Worm (Caenorhabditis elegans) whole organism, L2 larva: ENCODE results near the gene gon-1.

Source experiments
- C34F6.9 ChIP-seq: fragments of 150-350 bp; optimal IDR thresholded peaks from 2 replicates; lab custom pipeline; 2014; ENCODE audit warnings: missing biosample characterization, missing genetic modification characterization
- F13H6.1 ChIP-seq: sonication (generic microtip); optimal IDR thresholded peaks from 2 replicates; lab custom pipeline; 2016; ENCODE audit warnings: missing genetic modification characterization, missing compliant biosample characterization
- R02D3.7 ChIP-seq: fragments of 150-350 bp; optimal IDR thresholded peaks from 2 replicates; lab custom pipeline; 2014; ENCODE audit warnings: missing biosample characterization, missing genetic modification characterization
- alr-1 ChIP-seq: fragments of 150-350 bp; optimal IDR thresholded peaks from 2 replicates; lab custom pipeline; 2014; ENCODE audit warnings: missing biosample characterization, missing genetic modification characterization
- blmp-1 ChIP-seq: sonication (generic microtip); optimal IDR thresholded peaks from 2 replicates; lab custom pipeline; 2017; ENCODE audit warnings: missing genetic modification characterization, mild to moderate bottlenecking, missing compliant biosample characterization, antibody characterized with exemption, moderate library complexity; ENCODE audit not compliant: insufficient read depth
- ceh-16 ChIP-seq: fragments of 150-350 bp; optimal IDR thresholded peaks from 2 replicates; lab custom pipeline; 2014; ENCODE audit warnings: missing biosample characterization, missing genetic modification characterization
- ceh-82 ChIP-seq: fragments of 150-350 bp; optimal IDR thresholded peaks from 2 replicates; lab custom pipeline; 2014; ENCODE audit warnings: missing biosample characterization, missing genetic modification characterization
- crh-2 ChIP-seq: sonication (generic microtip); optimal IDR thresholded peaks from 2 replicates; lab custom pipeline; 2017; ENCODE audit warnings: missing biosample characterization, missing genetic modification characterization
- gmeb-1 ChIP-seq: fragments of 150-350 bp; optimal IDR thresholded peaks from 2 replicates; lab custom pipeline; 2014; ENCODE audit warnings: missing biosample characterization, missing genetic modification characterization
- lin-13 ChIP-seq: fragments of 150-350 bp; optimal IDR thresholded peaks from 2 replicates; lab custom pipeline; 2014; ENCODE audit warnings: missing biosample characterization, missing genetic modification reagents, missing genetic modification characterization
- lin-39 ChIP-seq: fragments of 150-350 bp; optimal IDR thresholded peaks from 2 replicates; lab custom pipeline; 2014; ENCODE audit warnings: missing biosample characterization, missing genetic modification reagents, missing genetic modification characterization
- lsy-2 ChIP-seq, 2 experiments: fragments of 150-350 bp in 1 of 2; sonication (generic microtip) in 1 of 2; optimal IDR thresholded peaks; 2 replicates each; lab custom pipeline; 2014 to 2017; ENCODE audit warnings: missing biosample characterization in 2 of 2, missing genetic modification characterization in 2 of 2
- mbf-1 ChIP-seq: sonication (generic microtip); optimal IDR thresholded peaks from 2 replicates; lab custom pipeline; 2017; ENCODE audit warnings: missing biosample characterization, missing genetic modification characterization
- mdl-1 ChIP-seq, 2 experiments: fragments of 150-350 bp in 1 of 2; sonication (generic microtip) in 1 of 2; optimal IDR thresholded peaks; 2 replicates each; lab custom pipeline; 2017; ENCODE audit warnings: missing biosample characterization in 2 of 2, missing genetic modification characterization in 2 of 2
- nhr-10 ChIP-seq: sonication (generic microtip); optimal IDR thresholded peaks from 2 replicates; lab custom pipeline; 2017; ENCODE audit warnings: missing biosample characterization, missing genetic modification characterization
- nhr-11 ChIP-seq: fragments of 150-350 bp; optimal IDR thresholded peaks from 2 replicates; lab custom pipeline; 2014; ENCODE audit warnings: missing biosample characterization, missing genetic modification characterization
- nhr-12 ChIP-seq: fragments of 150-350 bp; optimal IDR thresholded peaks from 2 replicates; lab custom pipeline; 2014; ENCODE audit warnings: missing biosample characterization, missing genetic modification characterization
- nhr-129 ChIP-seq: fragments of 150-350 bp; optimal IDR thresholded peaks from 2 replicates; lab custom pipeline; 2014; ENCODE audit warnings: missing biosample characterization, missing genetic modification characterization
- nhr-21 ChIP-seq: fragments of 150-350 bp; optimal IDR thresholded peaks from 2 replicates; lab custom pipeline; 2014; ENCODE audit warnings: missing biosample characterization, missing genetic modification characterization
- nhr-23 ChIP-seq: fragments of 150-350 bp; optimal IDR thresholded peaks from 2 replicates; lab custom pipeline; 2014; ENCODE audit warnings: missing biosample characterization, missing genetic modification reagents, missing genetic modification characterization
- nhr-237 ChIP-seq: fragments of 150-350 bp; optimal IDR thresholded peaks from 2 replicates; lab custom pipeline; 2014; ENCODE audit warnings: missing biosample characterization, missing genetic modification characterization
- nhr-25 ChIP-seq: fragments of 150-350 bp; sonication (generic microtip); optimal IDR thresholded peaks from 3 replicates; lab custom pipeline; 2014; ENCODE audit warnings: missing biosample characterization, missing genetic modification characterization
- peb-1 ChIP-seq: fragments of 150-350 bp; optimal IDR thresholded peaks from 2 replicates; lab custom pipeline; 2014; ENCODE audit warnings: missing biosample characterization, missing genetic modification characterization
- sem-4 ChIP-seq: fragments of 150-350 bp; optimal IDR thresholded peaks from 2 replicates; lab custom pipeline; 2014; ENCODE audit warnings: missing biosample characterization, missing genetic modification reagents, missing genetic modification characterization
- skn-1 ChIP-seq: sonication (generic microtip); optimal IDR thresholded peaks from 2 replicates; lab custom pipeline; 2017; ENCODE audit warnings: missing biosample characterization, missing genetic modification characterization
- sma-9 ChIP-seq, 2 experiments: fragments of 150-350 bp in 1 of 2; sonication (generic microtip) in 1 of 2; optimal IDR thresholded peaks; 2 replicates each; lab custom pipeline; 2014 to 2016; ENCODE audit warnings: missing genetic modification characterization in 2 of 2, mild to moderate bottlenecking in 1 of 2, missing biosample characterization in 1 of 2, missing compliant biosample characterization in 1 of 2, missing genetic modification reagents in 1 of 2, moderate library complexity in 1 of 2
- snpc-4 ChIP-seq: fragments of 150-350 bp; optimal IDR thresholded peaks from 2 replicates; lab custom pipeline; 2014; ENCODE audit warnings: missing biosample characterization, missing genetic modification characterization
- unc-39 ChIP-seq: fragments of 150-350 bp; optimal IDR thresholded peaks from 2 replicates; lab custom pipeline; 2014; ENCODE audit warnings: missing biosample characterization, missing genetic modification characterization
- unc-55 ChIP-seq: fragments of 150-350 bp; sonication (generic microtip); optimal IDR thresholded peaks from 3 replicates; lab custom pipeline; 2014; ENCODE audit warnings: missing biosample characterization, missing genetic modification reagents, missing genetic modification characterization
- unc-62 ChIP-seq: fragments of 150-350 bp; optimal IDR thresholded peaks from 2 replicates; lab custom pipeline; 2014; ENCODE audit warnings: missing biosample characterization, missing genetic modification reagents, missing genetic modification characterization
- zag-1 ChIP-seq: fragments of 150-350 bp; optimal IDR thresholded peaks from 2 replicates; lab custom pipeline; 2014; ENCODE audit warnings: missing biosample characterization, missing genetic modification characterization

The gon-1 gene

DNA sequence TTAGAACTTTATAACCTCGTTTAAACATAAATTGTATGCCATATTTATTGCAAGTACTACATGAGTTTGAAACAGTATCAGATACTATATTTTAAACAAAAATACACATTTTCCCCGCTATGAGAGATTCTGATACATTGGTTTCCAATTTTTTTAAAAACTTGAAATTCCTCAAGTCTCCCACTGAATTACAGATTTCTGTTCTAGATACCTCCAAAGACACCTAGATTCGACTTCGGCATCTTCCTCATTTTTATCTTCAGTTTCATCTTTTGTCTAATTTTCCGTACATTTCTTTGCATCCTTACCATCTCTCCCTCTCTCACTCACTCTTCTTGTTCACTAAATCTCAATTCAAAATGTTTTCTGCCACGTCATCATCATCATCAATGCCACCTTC is 10.7 kb upstream of the gon-1 start, which contains the start of gene T13H10.2:
TSS of gene T13H10.2 (plus strand) at position 301 of the 400 bp plus-strand sequence.
- TF ChIP-seq nhr-10 (tag; lab: Kevin White, UChicago) (no peak), nhr-12 (no peak), crh-2 (tag; lab: Kevin White, UChicago) (peak; percentile 56)

DNA sequence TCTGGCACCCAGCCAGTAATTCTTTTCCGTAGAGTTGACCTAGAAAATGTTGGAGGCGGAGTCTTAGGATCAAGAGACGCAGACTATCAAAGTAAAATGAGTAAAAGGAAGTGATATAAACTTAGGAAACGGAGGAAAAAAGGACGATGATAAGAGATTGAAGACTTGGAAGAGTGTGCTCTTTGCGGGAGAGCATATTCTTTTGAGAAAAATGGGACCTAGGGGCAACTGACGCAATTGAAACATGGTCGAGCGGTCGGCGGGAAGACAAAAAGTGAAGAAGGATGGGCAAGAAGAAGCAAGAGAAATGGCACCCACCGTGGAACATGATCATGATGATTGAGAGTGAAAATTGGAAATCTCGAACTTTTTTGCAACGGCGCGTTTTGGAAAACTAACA is 5.2 kb downstream of the gon-1 start:
- TF ChIP-seq F13H6.1 (tag; lab: Kevin White, UChicago) (peak; percentile 28), nhr-129 (tag; lab: Kevin White, UChicago) (peak; percentile 55), sma-9 (GFP tag; optimal IDR thresholded peaks at IDR 0.05; lab: Kevin White, UChicago) (peak; percentile 45), sma-9 (tag; optimal IDR thresholded peaks at IDR 0.05; lab: Kevin White, UChicago) (no peak), lin-39 (tag; lab: Kevin White, UChicago) (no peak)

DNA sequence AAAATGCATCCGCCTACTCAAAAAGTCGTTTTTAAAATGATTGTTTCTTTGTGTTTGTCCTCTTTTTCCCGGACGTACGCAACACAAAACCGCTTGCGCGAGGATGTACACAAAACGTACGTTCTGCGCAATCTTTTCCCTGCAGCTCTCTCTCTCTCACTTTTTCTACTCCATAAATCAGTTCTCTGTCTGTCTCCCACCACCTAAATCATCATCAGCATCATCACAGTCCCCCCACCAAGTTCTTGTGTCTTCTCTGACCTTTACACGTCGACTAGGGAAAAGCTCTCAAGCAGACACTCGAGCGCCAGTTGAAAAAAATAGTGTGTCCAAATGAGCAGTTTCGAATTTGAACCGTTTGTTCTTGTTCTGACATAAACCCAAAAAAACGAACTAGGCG is 9.0 kb downstream of the gon-1 start:
- TF ChIP-seq unc-62 (no peak), nhr-129 (tag; lab: Kevin White, UChicago) (peak; percentile 15)

DNA sequence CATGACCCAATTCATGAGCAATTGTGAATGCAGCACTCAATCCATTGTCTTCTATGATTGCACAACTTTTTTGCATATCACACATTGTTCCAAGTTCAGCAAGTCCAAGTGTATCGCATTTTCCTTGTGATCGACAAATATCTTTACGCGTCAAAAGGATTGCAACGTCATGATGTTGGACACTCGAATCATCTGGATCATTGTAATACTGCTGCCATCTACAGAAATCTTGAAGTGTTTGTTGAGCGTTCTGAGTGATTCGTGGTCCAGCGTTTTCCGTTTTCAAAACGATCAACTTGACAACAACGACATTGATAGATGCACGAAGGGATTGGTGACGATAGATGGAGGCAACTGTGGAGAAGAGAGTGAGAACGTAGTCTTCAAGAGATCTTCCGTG is 10.0 kb downstream of the gon-1 start:
- no peak for TF ChIP-seq nhr-11 (tag; lab: Kevin White, UChicago)
- no peak for TF ChIP-seq snpc-4 (tag; lab: Kevin White, UChicago)
- TF ChIP-seq peb-1 (tag; lab: Kevin White, UChicago) = no peak
- no peak for TF ChIP-seq unc-62
- TF ChIP-seq ceh-16 (tag; lab: Kevin White, UChicago) = no peak
- no peak for TF ChIP-seq skn-1 (tag; lab: Kevin White, UChicago)
- TF ChIP-seq mbf-1 (tag; lab: Kevin White, UChicago) = no peak
- TF ChIP-seq F13H6.1 (tag; lab: Kevin White, UChicago) = no peak
- no peak for TF ChIP-seq lin-39 (tag; lab: Kevin White, UChicago)
- no peak for TF ChIP-seq alr-1 (tag; lab: Kevin White, UChicago)
- no peak for TF ChIP-seq nhr-21 (tag; lab: Kevin White, UChicago)
- no peak for TF ChIP-seq nhr-25 (tag; lab: Kevin White, UChicago)
- no peak for TF ChIP-seq C34F6.9
- no peak for TF ChIP-seq R02D3.7 (tag; lab: Kevin White, UChicago)
- TF ChIP-seq lsy-2 (tag; optimal IDR thresholded peaks at IDR 0.05; lab: Kevin White, UChicago) = no peak
- no peak for TF ChIP-seq nhr-12
- TF ChIP-seq nhr-237 = no peak
- no peak for TF ChIP-seq blmp-1 (tag; lab: Kevin White, UChicago)
- TF ChIP-seq nhr-23 (tag; lab: Kevin White, UChicago) = no peak
- TF ChIP-seq, all 48 proteins: peak for 0

DNA sequence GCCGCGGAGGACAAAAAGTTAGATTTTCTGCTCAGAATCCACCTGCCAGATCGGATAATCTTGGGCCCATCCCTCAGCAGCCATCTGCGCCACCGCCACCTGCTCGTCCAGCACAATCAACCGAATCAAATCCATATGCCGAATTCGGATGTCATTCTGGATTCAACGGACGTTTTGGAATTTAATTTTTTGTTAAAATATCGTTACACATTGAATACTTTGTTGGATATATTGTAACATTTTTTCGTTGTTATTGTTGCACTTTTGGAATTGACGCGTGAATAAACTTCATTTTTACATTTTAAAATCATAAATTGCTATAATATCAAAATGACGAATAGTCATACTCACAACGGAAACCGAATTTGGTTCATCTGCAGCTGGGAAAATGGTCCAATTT is 19.7 kb downstream of the gon-1 start, which contains the start of gene spe-29:
TSS of gene spe-29 (plus strand) at position 301 of the 400 bp plus-strand sequence.
- TF ChIP-seq zag-1 (tag; lab: Kevin White, UChicago) (no peak), mbf-1 (tag; lab: Kevin White, UChicago) (no peak), lsy-2 (tag; optimal IDR thresholded peaks at IDR 0.05; lab: Kevin White, UChicago) (no peak), nhr-11 (tag; lab: Kevin White, UChicago) (no peak), ceh-82 (tag; lab: Kevin White, UChicago) (no peak), nhr-129 (tag; lab: Kevin White, UChicago) (no peak), nhr-25 (tag; lab: Kevin White, UChicago) (no peak), R02D3.7 (tag; lab: Kevin White, UChicago) (no peak), sma-9 (GFP tag; optimal IDR thresholded peaks at IDR 0.05; lab: Kevin White, UChicago) (no peak), sma-9 (tag; optimal IDR thresholded peaks at IDR 0.05; lab: Kevin White, UChicago) (no peak), snpc-4 (tag; lab: Kevin White, UChicago) (no peak), unc-39 (no peak), gmeb-1 (no peak), sem-4 (tag; lab: Kevin White, UChicago) (no peak)
- TF ChIP-seq, all 48 proteins: peak for 0

ce11 chrIV:9932055-9932454 is 21.2 kb downstream of the gon-1 start, which contains the start of the genes trmt-10A and F25H8.2:
Gene trmt-10A (minus strand): TSS chrIV:9932213.
Gene F25H8.2 (plus strand): TSS chrIV:9932235.
- TF ChIP-seq lsy-2 (tag; optimal IDR thresholded peaks at IDR 0.05; lab: Kevin White, UChicago) (peak in 1 of 2 experiments; percentile 74), zag-1 (tag; lab: Kevin White, UChicago) (peak; percentile 8), unc-55 (GFP tag; lab: Kevin White, UChicago) (peak; percentile 89), C34F6.9 (peak; percentile 93), sem-4 (tag; lab: Kevin White, UChicago) (peak; percentile 22), alr-1 (tag; lab: Kevin White, UChicago) (no peak), nhr-129 (tag; lab: Kevin White, UChicago) (peak; percentile 42), ceh-16 (tag; lab: Kevin White, UChicago) (no peak), gmeb-1 (peak; percentile 33), nhr-237 (no peak), lin-13 (GFP tag; lab: Kevin White, UChicago) (peak; percentile 15), crh-2 (tag; lab: Kevin White, UChicago) (peak; percentile 26), mdl-1 (tag; optimal IDR thresholded peaks at IDR 0.05; lab: Kevin White, UChicago) (no peak)
